Worm (Caenorhabditis elegans) whole organism, L2 larva: Measurements from ENCODE around the gene dct-5.

Experiments used
- egl-27 ChIP-seq: sonication (generic microtip); optimal IDR thresholded peaks from 3 replicates; lab custom pipeline; 2017; ENCODE audit warnings: missing biosample characterization, missing genetic modification reagents, missing genetic modification characterization
- fos-1 ChIP-seq: fragments of 150-350 bp; optimal IDR thresholded peaks from 2 replicates; lab custom pipeline; 2014; ENCODE audit warnings: missing biosample characterization, missing genetic modification characterization
- mdl-1 ChIP-seq, 2 experiments: fragments of 150-350 bp in 1 of 2; sonication (generic microtip) in 1 of 2; optimal IDR thresholded peaks; 2 replicates each; lab custom pipeline; 2017; ENCODE audit warnings: missing biosample characterization in 2 of 2, missing genetic modification characterization in 2 of 2
- nhr-237 ChIP-seq: fragments of 150-350 bp; optimal IDR thresholded peaks from 2 replicates; lab custom pipeline; 2014; ENCODE audit warnings: missing biosample characterization, missing genetic modification characterization
- ztf-11 ChIP-seq: sonication (generic microtip); optimal IDR thresholded peaks from 2 replicates; lab custom pipeline; 2017; ENCODE audit warnings: missing biosample characterization, missing genetic modification characterization

DNA sequence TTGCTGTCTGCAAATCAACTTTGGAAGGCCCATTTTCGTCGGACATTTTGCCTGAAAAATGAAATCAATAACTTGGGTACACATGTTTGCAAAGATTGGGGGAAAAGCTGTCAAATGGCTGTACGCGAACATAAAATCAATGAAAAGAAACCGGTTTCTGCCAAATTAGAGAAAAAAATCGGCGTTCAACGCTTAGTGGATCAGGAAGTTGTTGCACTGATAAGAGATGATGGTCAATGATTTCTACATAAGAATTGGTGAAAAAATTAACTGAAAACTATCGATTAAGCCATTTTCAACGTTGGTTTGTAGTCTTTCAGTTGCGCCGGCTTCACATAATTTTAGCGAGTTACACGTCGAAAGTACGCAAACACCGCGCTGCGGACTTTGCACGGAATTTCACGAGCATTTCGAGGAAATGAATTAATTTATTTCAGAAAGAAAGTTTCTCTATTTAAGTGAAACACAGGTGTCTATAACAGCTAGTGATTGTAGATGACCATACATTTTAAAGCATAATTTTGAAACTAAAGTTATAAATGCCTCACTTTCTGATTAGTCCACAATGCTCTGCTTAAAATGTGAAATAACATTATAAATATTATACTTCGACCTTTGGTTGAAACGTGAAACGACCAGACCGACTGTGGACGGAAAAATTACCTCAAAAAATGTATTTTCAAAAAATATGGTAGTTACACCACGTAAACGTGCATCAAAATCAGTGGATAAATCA lies 7.0 kb downstream of the dct-5 start, which contains the start of the genes F07F6.4 and F07F6.2:
- no peak for TF ChIP-seq fos-1 (tag; lab: Kevin White, UChicago)
- TF ChIP-seq mdl-1 (tag; optimal IDR thresholded peaks at IDR 0.05; lab: Kevin White, UChicago) = no peak
- TF ChIP-seq egl-27 (tag; lab: Kevin White, UChicago) = no peak
- TF ChIP-seq nhr-237 (tag; lab: Kevin White, UChicago) = no peak
- no peak for TF ChIP-seq ztf-11 (tag; lab: Kevin White, UChicago)
